Fruit fly (Drosophila melanogaster) whole organism, adult: Measurements from ENCODE around the gene alphaSnap.

ENCODE experiments used
- CG11617 ChIP-seq: fragments of 200-800 bp; sonication (Bioruptor generic); optimal IDR thresholded peaks from 2 replicates; lab custom pipeline; 2017; ENCODE audit warnings: mild to moderate bottlenecking, missing biosample characterization, missing genetic modification reagents, missing genetic modification characterization
- CG12768 ChIP-seq: fragments of 200-800 bp; sonication (Bioruptor generic); optimal IDR thresholded peaks from 2 replicates; lab custom pipeline; 2017; ENCODE audit warnings: missing biosample characterization, missing genetic modification characterization, mild to moderate bottlenecking, moderate library complexity, missing genetic modification reagents
- CG14711 ChIP-seq: fragments of 200-800 bp; sonication (Bioruptor generic); optimal IDR thresholded peaks from 2 replicates; lab custom pipeline; 2018; ENCODE audit warnings: missing biosample characterization, mild to moderate bottlenecking, missing genetic modification characterization, moderate library complexity
- CG1620 ChIP-seq: fragments of 200-800 bp; sonication (Bioruptor generic); optimal IDR thresholded peaks from 2 replicates; lab custom pipeline; 2016; ENCODE audit warnings: missing biosample characterization, missing genetic modification characterization
- CG33017 ChIP-seq: fragments of 200-800 bp; sonication (Bioruptor generic); optimal IDR thresholded peaks from 2 replicates; lab custom pipeline; 2018; ENCODE audit warnings: missing biosample characterization, mild to moderate bottlenecking, missing genetic modification characterization, moderate library complexity
- CG5204 ChIP-seq: fragments of 200-800 bp; sonication (Bioruptor generic); optimal IDR thresholded peaks from 2 replicates; lab custom pipeline; 2016; ENCODE audit warnings: missing biosample characterization, missing genetic modification characterization
- CG7045 ChIP-seq: fragments of 200-800 bp; sonication (Bioruptor generic); optimal IDR thresholded peaks from 2 replicates; lab custom pipeline; 2017; ENCODE audit warnings: missing biosample characterization, mild to moderate bottlenecking, missing genetic modification characterization
- CG7101 ChIP-seq: fragments of 200-800 bp; sonication (Bioruptor generic); optimal IDR thresholded peaks from 2 replicates; lab custom pipeline; 2018; ENCODE audit warnings: missing biosample characterization, mild to moderate bottlenecking, missing genetic modification characterization, moderate library complexity
- Clk ChIP-seq: fragments of 200-800 bp; sonication (Bioruptor generic); optimal IDR thresholded peaks from 2 replicates; lab custom pipeline; 2017; ENCODE audit warnings: missing biosample characterization, missing genetic modification characterization
- Crg-1 ChIP-seq: fragments of 200-800 bp; sonication (Bioruptor generic); optimal IDR thresholded peaks from 2 replicates; lab custom pipeline; 2016; ENCODE audit warnings: missing biosample characterization, missing genetic modification characterization
- Hr96 ChIP-seq: fragments of 200-800 bp; sonication (Bioruptor generic); optimal IDR thresholded peaks from 2 replicates; lab custom pipeline; 2016; ENCODE audit warnings: missing biosample characterization, missing genetic modification characterization
- Mnt ChIP-seq: fragments of 200-800 bp; sonication (Bioruptor generic); optimal IDR thresholded peaks from 2 replicates; lab custom pipeline; 2016; ENCODE audit warnings: missing biosample characterization, mild to moderate bottlenecking, missing genetic modification characterization
- bab1 ChIP-seq: fragments of 200-800 bp; sonication (Bioruptor generic); optimal IDR thresholded peaks from 3 replicates; lab custom pipeline; 2019; ENCODE audit warnings: missing biosample characterization, mild to moderate bottlenecking, missing genetic modification characterization, moderate library complexity
- cic ChIP-seq: fragments of 200-800 bp; sonication (Bioruptor generic); optimal IDR thresholded peaks from 2 replicates; lab custom pipeline; 2017; ENCODE audit warnings: missing biosample characterization, mild to moderate bottlenecking, missing genetic modification characterization, moderate library complexity
- cnc ChIP-seq, 2 experiments: fragments of >200 bp; optimal IDR thresholded peaks; 2 replicates each; lab custom pipeline; 2017
- kay ChIP-seq: fragments of 200-800 bp; sonication (Bioruptor generic); peaks from one replicate; lab custom pipeline; 2016; ENCODE audit warnings: missing biosample characterization, missing genetic modification characterization, borderline replicate concordance
- ovo ChIP-seq: fragments of 200-800 bp; sonication (Bioruptor generic); optimal IDR thresholded peaks from 2 replicates; lab custom pipeline; 2016; ENCODE audit warnings: missing biosample characterization, missing genetic modification characterization
- pad ChIP-seq: fragments of 200-800 bp; sonication (Bioruptor generic); optimal IDR thresholded peaks from 3 replicates; lab custom pipeline; 2017; ENCODE audit warnings: missing biosample characterization, missing genetic modification characterization, mild to moderate bottlenecking, moderate library complexity, missing genetic modification reagents
- tj ChIP-seq: fragments of 200-800 bp; sonication (Bioruptor generic); optimal IDR thresholded peaks from 3 replicates; lab custom pipeline; 2017; ENCODE audit warnings: missing biosample characterization, mild to moderate bottlenecking, missing genetic modification characterization, moderate library complexity
- toe ChIP-seq: fragments of 200-800 bp; sonication (Bioruptor generic); optimal IDR thresholded peaks from 2 replicates; lab custom pipeline; 2016; ENCODE audit warnings: missing biosample characterization, missing genetic modification characterization

alphaSnap gene

dm6 chr3L:20287046-20287445 is 26.4 kb upstream of the alphaSnap start:
- TF ChIP-seq bab1 (no peak), tj (no peak), CG12768 (no peak), CG1620 (GFP tag; lab: Kevin White, UChicago) (no peak), CG33017 (tag; lab: Kevin White, UChicago) (no peak), toe (GFP tag; lab: Kevin White, UChicago) (no peak), Hr96 (GFP tag; lab: Kevin White, UChicago) (no peak), ovo (GFP tag; lab: Kevin White, UChicago) (no peak), pad (no peak), CG7101 (tag; lab: Kevin White, UChicago) (no peak), cnc (optimal IDR thresholded peaks at IDR 0.05; lab: Kevin White, UChicago) (no peak), Clk (no peak), CG7045 (GFP tag; lab: Kevin White, UChicago) (no peak), cic (GFP tag; lab: Kevin White, UChicago) (no peak), CG5204 (no peak), CG14711 (no peak), CG11617 (GFP tag; lab: Kevin White, UChicago) (no peak), Crg-1 (GFP tag; lab: Kevin White, UChicago) (no peak)

DNA sequence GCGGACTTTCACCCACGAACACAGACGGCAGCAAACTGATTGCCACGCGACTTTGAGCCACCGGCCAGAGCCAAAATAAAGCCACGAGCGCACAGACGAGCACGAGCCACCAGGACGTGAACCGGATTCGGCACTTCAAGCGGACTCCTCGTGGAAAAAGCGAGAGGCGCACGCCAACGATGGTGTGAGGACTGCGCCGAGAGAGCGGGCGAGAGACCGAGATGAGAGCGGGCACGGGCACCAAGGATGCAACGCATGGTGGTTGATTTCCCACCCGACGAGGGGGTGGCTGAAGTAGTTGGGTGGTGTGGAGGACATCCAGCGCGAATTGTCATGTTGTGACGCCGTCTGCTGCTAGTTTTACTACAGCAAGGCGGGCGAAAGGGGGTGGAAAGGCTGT is 18.3 kb upstream of the alphaSnap start, which contains the start of gene gogo:
Gene gogo (minus strand): TSS at position 39 of the 400 bp plus-strand sequence.
- TF ChIP-seq cic (GFP tag; lab: Kevin White, UChicago): no peak
- no peak for TF ChIP-seq CG11617 (GFP tag; lab: Kevin White, UChicago)
- no peak for TF ChIP-seq Crg-1 (GFP tag; lab: Kevin White, UChicago)
- no peak for TF ChIP-seq ovo (GFP tag; lab: Kevin White, UChicago)
- TF ChIP-seq bab1: no peak
- no peak for TF ChIP-seq pad
- TF ChIP-seq CG14711: no peak

dm6 chr3L:20296797-20297196 is 16.6 kb upstream of the alphaSnap start, which contains the start of gene FRG1:
Gene FRG1, minus strand, starts transcription at chr3L:20296971.
- TF ChIP-seq ovo (GFP tag; lab: Kevin White, UChicago) (no peak), cic (GFP tag; lab: Kevin White, UChicago) (no peak), CG14711 (no peak), CG11617 (GFP tag; lab: Kevin White, UChicago) (no peak), CG5204 (no peak), toe (GFP tag; lab: Kevin White, UChicago) (no peak), CG1620 (GFP tag; lab: Kevin White, UChicago) (no peak), pad (no peak), bab1 (no peak)

dm6 chr3L:20299110-20299509 is 14.3 kb upstream of the alphaSnap start, which contains the start of gene SCCRO4:
Gene SCCRO4, plus strand, starts transcription at chr3L:20299410.
- TF ChIP-seq CG33017 (tag; lab: Kevin White, UChicago) (no peak), Mnt (GFP tag; lab: Kevin White, UChicago) (no peak), toe (GFP tag; lab: Kevin White, UChicago) (no peak), cnc (optimal IDR thresholded peaks at IDR 0.05; lab: Kevin White, UChicago) (no peak), CG11617 (GFP tag; lab: Kevin White, UChicago) (no peak), kay (GFP tag; lab: Kevin White, UChicago) (no peak), CG7045 (GFP tag; lab: Kevin White, UChicago) (no peak), Clk (no peak), Crg-1 (GFP tag; lab: Kevin White, UChicago) (no peak), tj (no peak), CG5204 (no peak), CG7101 (tag; lab: Kevin White, UChicago) (no peak), CG14711 (no peak), CG12768 (no peak), cic (GFP tag; lab: Kevin White, UChicago) (no peak), Hr96 (GFP tag; lab: Kevin White, UChicago) (no peak), ovo (GFP tag; lab: Kevin White, UChicago) (no peak)

dm6 chr3L:20302081-20302630 is 11.3 kb upstream of the alphaSnap start, which contains the start of gene Pex23:
Gene Pex23, minus strand, starts transcription at chr3L:20302141.
- TF ChIP-seq CG12768 (peak; percentile 48), CG7101 (tag; lab: Kevin White, UChicago) (peak; percentile 75), pad (peak; percentile 58), CG7045 (GFP tag; lab: Kevin White, UChicago) (peak; percentile 69), Mnt (GFP tag; lab: Kevin White, UChicago) (peak; percentile 70), bab1 (peak; percentile 91), Clk (peak; percentile 68), Hr96 (GFP tag; lab: Kevin White, UChicago) (peak; percentile 79), Crg-1 (GFP tag; lab: Kevin White, UChicago) (peak; percentile 50), CG33017 (tag; lab: Kevin White, UChicago) (peak; percentile 35), kay (GFP tag; lab: Kevin White, UChicago) (no peak), CG14711 (peak; percentile 96), CG1620 (GFP tag; lab: Kevin White, UChicago) (peak; percentile 74), toe (GFP tag; lab: Kevin White, UChicago) (peak; percentile 89), cic (GFP tag; lab: Kevin White, UChicago) (peak; percentile 9), CG5204 (peak; percentile 76), cnc (optimal IDR thresholded peaks at IDR 0.05; lab: Kevin White, UChicago) (no peak), CG11617 (GFP tag; lab: Kevin White, UChicago) (peak; percentile 74), tj (peak; percentile 41), ovo (GFP tag; lab: Kevin White, UChicago) (peak; percentile 52)

DNA sequence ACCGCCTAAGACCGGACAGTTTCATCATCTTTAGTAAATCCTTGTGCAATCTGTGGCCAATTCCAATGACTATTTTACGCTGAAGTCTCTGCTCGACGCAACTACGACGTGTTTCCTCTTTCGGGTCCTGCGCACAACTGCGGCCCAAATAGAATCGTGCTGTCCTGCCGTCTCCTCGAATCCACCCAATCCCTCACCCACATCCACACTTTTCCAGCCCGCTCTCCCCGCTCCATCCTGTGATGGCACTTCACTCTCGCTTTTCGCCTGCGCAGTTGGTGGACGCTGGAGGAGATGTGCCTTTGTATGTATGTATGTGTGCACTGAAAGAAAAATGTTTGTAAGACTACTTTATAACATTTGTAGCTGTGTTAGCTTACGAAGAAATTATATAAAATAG is 7.3 kb upstream of the alphaSnap start, which contains the start of gene CG32225:
Gene CG32225 (minus strand): TSS at position 142 of the 400 bp plus-strand sequence.
- no peak for TF ChIP-seq CG33017 (tag; lab: Kevin White, UChicago)
- no peak for TF ChIP-seq CG7045 (GFP tag; lab: Kevin White, UChicago)
- no peak for TF ChIP-seq cic (GFP tag; lab: Kevin White, UChicago)
- no peak for TF ChIP-seq CG5204
- no peak for TF ChIP-seq CG12768
- TF ChIP-seq cnc (optimal IDR thresholded peaks at IDR 0.05; lab: Kevin White, UChicago): no peak
- TF ChIP-seq CG14711: no peak
